Fruit fly (Drosophila melanogaster) whole organism, prepupa: ENCODE data around the gene Spindly.

Source experiments
- Hr4 ChIP-seq: fragments of 200-800 bp; sonication (Bioruptor generic); optimal IDR thresholded peaks from 3 replicates; lab custom pipeline; 2016; ENCODE audit warnings: missing biosample characterization, missing genetic modification characterization
- Lpt ChIP-seq: fragments of 200-800 bp; sonication (Bioruptor generic); optimal IDR thresholded peaks from 3 replicates; lab custom pipeline; 2016; ENCODE audit warnings: missing biosample characterization, missing genetic modification characterization
- OdsH ChIP-seq: fragments of 200-800 bp; sonication (Bioruptor generic); optimal IDR thresholded peaks from 3 replicates; lab custom pipeline; 2016; ENCODE audit warnings: missing biosample characterization, missing genetic modification characterization

DNA sequence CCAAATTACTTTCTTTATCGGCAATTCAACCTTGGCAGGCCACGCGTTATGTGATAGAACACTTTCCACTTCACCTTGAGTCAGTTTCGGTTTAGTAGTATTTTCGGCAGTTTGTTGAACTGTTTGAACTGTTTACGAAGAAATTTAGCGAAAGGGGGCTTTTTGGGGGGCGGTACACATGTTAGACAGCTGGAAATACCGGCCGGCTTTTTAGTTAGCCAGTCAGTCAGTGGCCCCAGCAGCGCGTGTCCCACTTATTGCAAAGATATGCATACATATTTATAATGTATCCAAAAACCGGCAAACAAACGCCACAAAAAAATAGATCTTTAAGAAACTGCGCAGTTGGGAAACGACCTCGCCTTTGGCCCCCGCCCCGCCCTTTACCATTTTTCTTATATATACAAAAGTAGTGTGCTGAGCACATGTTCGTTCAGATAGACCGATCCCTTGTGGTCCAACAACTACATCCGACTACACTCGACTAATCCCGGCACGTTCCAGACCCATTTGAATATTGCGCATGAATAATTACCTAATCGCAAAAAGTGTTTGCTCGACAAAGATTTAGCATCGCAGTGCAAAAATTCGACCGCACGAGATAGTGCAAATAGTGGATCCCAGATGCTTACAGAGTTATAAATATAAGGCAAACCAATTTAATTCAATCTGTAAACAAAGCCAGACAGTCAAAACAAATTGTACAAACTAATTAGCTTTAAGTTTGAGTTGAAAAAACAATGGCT, 50.2 kb downstream of the Spindly start:
- TF ChIP-seq Lpt (GFP tag; lab: Kevin White, UChicago) (no peak), OdsH (GFP tag; lab: Kevin White, UChicago) (no peak), Hr4 (no peak)
